Fruit fly (Drosophila melanogaster): Measurements from ENCODE around the gene Cyt-c-p.

- no peak for TF ChIP-seq insv (optimal IDR thresholded peaks at IDR 0.05)
- TF ChIP-seq h (optimal IDR thresholded peaks at IDR 0.05), result no peak
- TF ChIP-seq ttk (optimal IDR thresholded peaks at IDR 0.05), result no peak
- no peak for TF ChIP-seq psq (optimal IDR thresholded peaks at IDR 0.05)
- TF ChIP-seq Myc (optimal IDR thresholded peaks at IDR 0.05), result no peak
- no peak for TF ChIP-seq Sin3A (optimal IDR thresholded peaks at IDR 0.05)
These were observed 31.9 kb upstream of the Cyt-c-p start for dm6 chr2L:16687863-16688262.
